Fruit fly (Drosophila melanogaster): ENCODE data around the gene CG7102.

CG7102 gene

DNA sequence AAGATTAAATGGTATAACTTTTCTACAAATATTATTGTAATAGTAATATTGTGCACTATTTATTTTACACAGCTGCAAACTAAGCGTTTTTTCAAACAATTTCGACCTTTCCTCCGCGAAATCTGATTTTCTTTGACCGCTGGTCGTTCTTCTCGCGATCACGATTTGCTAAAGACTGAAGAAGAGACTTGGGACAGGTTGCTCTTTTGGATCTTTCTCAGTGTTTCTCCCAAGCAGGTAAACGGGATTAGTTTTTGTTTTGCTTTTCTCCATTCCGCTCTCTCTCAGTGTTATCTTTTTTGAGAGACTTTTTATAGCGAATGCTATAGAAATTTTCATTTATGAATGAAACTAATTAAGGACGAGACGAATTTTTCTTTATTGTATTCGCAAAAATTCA lies at the start of gene CG7102:
Gene CG7102 (minus strand): TSS at position 181 of the 400 bp plus-strand sequence.
- TF ChIP-seq CG3407 (GFP tag; optimal IDR thresholded peaks at IDR 0.05) (no peak), CG3163 (GFP tag; optimal IDR thresholded peaks at IDR 0.05) (peak; percentile 65), CG1024 (GFP tag; IDR thresholded peaks at IDR 0.05) (no peak), Abd-B (GFP tag; optimal IDR thresholded peaks at IDR 0.05) (no peak), Jarid2 (GFP tag; optimal IDR thresholded peaks at IDR 0.05) (peak; percentile 14), wek (GFP tag; optimal IDR thresholded peaks at IDR 0.05) (no peak), CG11695 (GFP tag; IDR thresholded peaks at IDR 0.05) (no peak), nom (GFP tag; optimal IDR thresholded peaks at IDR 0.05) (peak; percentile 7), CG33557 (GFP tag; optimal IDR thresholded peaks at IDR 0.05) (no peak), CG2889 (GFP tag; IDR thresholded peaks at IDR 0.05) (no peak), Six4 (GFP tag; optimal IDR thresholded peaks at IDR 0.05) (no peak), CG7357 (GFP tag; IDR thresholded peaks at IDR 0.05) (no peak), CG7987 (GFP tag; optimal IDR thresholded peaks at IDR 0.05) (no peak), CG3838 (GFP tag; optimal IDR thresholded peaks at IDR 0.05) (no peak), hkb (optimal IDR thresholded peaks at IDR 0.05) (no peak), hkb (GFP tag; IDR thresholded peaks at IDR 0.05) (no peak), CG14441 (GFP tag; IDR thresholded peaks at IDR 0.05) (no peak), dimm (GFP tag; IDR thresholded peaks at IDR 0.05) (no peak), kay (GFP tag; optimal IDR thresholded peaks at IDR 0.05) (no peak), ttk (GFP tag; IDR thresholded peaks at IDR 0.05) (no peak), fu2 (GFP tag; optimal IDR thresholded peaks at IDR 0.05) (no peak), CG10654 (GFP tag; optimal IDR thresholded peaks at IDR 0.05) (no peak), gt (GFP tag; IDR thresholded peaks at IDR 0.05) (no peak), corto (GFP tag; optimal IDR thresholded peaks at IDR 0.05) (no peak), Deaf1 (tag; optimal IDR thresholded peaks at IDR 0.05) (no peak), CG15514 (GFP tag; optimal IDR thresholded peaks at IDR 0.05) (no peak), Hmx (GFP tag; optimal IDR thresholded peaks at IDR 0.05) (no peak), Dfd (GFP tag; optimal IDR thresholded peaks at IDR 0.05) (no peak), pfk (GFP tag; optimal IDR thresholded peaks at IDR 0.05) (peak; percentile 28), Atf-2 (GFP tag; optimal IDR thresholded peaks at IDR 0.05) (no peak), CG15479 (GFP tag; optimal IDR thresholded peaks at IDR 0.05) (no peak), insv (GFP tag; optimal IDR thresholded peaks at IDR 0.05) (no peak), Mes4 (GFP tag; optimal IDR thresholded peaks at IDR 0.05) (no peak), Trl (optimal IDR thresholded peaks at IDR 0.05) (peak; percentile 49 to 63), Trl (GFP tag; optimal IDR thresholded peaks at IDR 0.05) (no peak), HmgZ (tag; optimal IDR thresholded peaks at IDR 0.05) (no peak), CG1832 (GFP tag; optimal IDR thresholded peaks at IDR 0.05) (no peak), Elba2 (GFP tag; optimal IDR thresholded peaks at IDR 0.05) (no peak), CG7963 (GFP tag; IDR thresholded peaks at IDR 0.05; ENCODE audit: partially characterized antibody) (no peak), CG12299 (tag; optimal IDR thresholded peaks at IDR 0.05) (no peak), gfzf (GFP tag; optimal IDR thresholded peaks at IDR 0.05) (no peak), CG11398 (GFP tag; optimal IDR thresholded peaks at IDR 0.05) (no peak), ham (GFP tag; IDR thresholded peaks at IDR 0.05) (no peak), CG8478 (optimal IDR thresholded peaks at IDR 0.05) (no peak), crp (GFP tag; optimal IDR thresholded peaks at IDR 0.05) (no peak)
